Worm (Caenorhabditis elegans) whole organism, early embryonic: ENCODE results near the gene sdz-13.
A peak's percentile ranks its signal among the peaks of the same experiment; 100 is the strongest.

Experiments used
- B0310.2 ChIP-seq: sonication (generic microtip); optimal IDR thresholded peaks from 2 replicates; lab custom pipeline; 2016; ENCODE audit warnings: mild to moderate bottlenecking, missing genetic modification characterization, missing compliant biosample characterization
- F13C5.2 ChIP-seq: sonication (generic microtip); optimal IDR thresholded peaks from 2 replicates; lab custom pipeline; 2017; ENCODE audit warnings: mild to moderate bottlenecking, missing genetic modification characterization, inconsistent platforms, missing compliant biosample characterization
- ama-1 ChIP-seq: fragments of 150-350 bp; optimal IDR thresholded peaks from 2 replicates; lab custom pipeline; 2014
- ceh-13 ChIP-seq: fragments of 200-800 bp; sonication (Bioruptor generic); optimal IDR thresholded peaks from 2 replicates; lab custom pipeline; 2018; ENCODE audit warnings: mild to moderate bottlenecking, missing genetic modification characterization, missing compliant biosample characterization
- ceh-36 ChIP-seq: sonication (generic microtip); optimal IDR thresholded peaks from 2 replicates; lab custom pipeline; 2016; ENCODE audit warnings: missing genetic modification characterization, inconsistent platforms, missing compliant biosample characterization
- ets-7 ChIP-seq: sonication (generic microtip); optimal IDR thresholded peaks from 2 replicates; lab custom pipeline; 2016; ENCODE audit warnings: missing genotype, missing genetic modification characterization, missing compliant biosample characterization
- flt-1 ChIP-seq: fragments of 200-800 bp; sonication (Bioruptor generic); IDR thresholded peaks from 2 replicates; pipeline ENCODE4 v1.3.6; 2022; ENCODE audit warnings: missing genetic modification characterization, missing compliant biosample characterization
- hmbx-1 ChIP-seq: sonication (generic microtip); optimal IDR thresholded peaks from 2 replicates; lab custom pipeline; 2016; ENCODE audit warnings: mild to moderate bottlenecking, missing genetic modification characterization, missing compliant biosample characterization
- hmg-4 ChIP-seq: fragments of 200-800 bp; sonication (Bioruptor generic); optimal IDR thresholded peaks from 2 replicates; lab custom pipeline; 2018; ENCODE audit warnings: mild to moderate bottlenecking, missing genetic modification characterization, missing compliant biosample characterization
- hnd-1 ChIP-seq: sonication (generic microtip); optimal IDR thresholded peaks from 2 replicates; lab custom pipeline; 2016; ENCODE audit warnings: missing genetic modification characterization, missing compliant biosample characterization
- pes-1 ChIP-seq: fragments of 200-800 bp; sonication (Bioruptor generic); IDR thresholded peaks from 2 replicates; pipeline ENCODE4 v1.3.6; 2022; ENCODE audit warnings: missing genetic modification reagents, missing genetic modification characterization, missing compliant biosample characterization
- scrt-1 ChIP-seq: fragments of 200-800 bp; sonication (Bioruptor generic); IDR thresholded peaks from 2 replicates; pipeline ENCODE4 v1.3.6; 2022; ENCODE audit warnings: missing genetic modification characterization, missing compliant biosample characterization
- sea-1 ChIP-seq: fragments of 200-800 bp; sonication (Bioruptor generic); conservative IDR thresholded peaks from 2 replicates; pipeline ENCODE4 v1.3.6; 2022; ENCODE audit warnings: missing genetic modification characterization, missing compliant biosample characterization
- tbx-11 ChIP-seq: fragments of 200-800 bp; sonication (Bioruptor generic); IDR thresholded peaks from 2 replicates; pipeline ENCODE4 v1.3.6; 2022; ENCODE audit warnings: missing genetic modification characterization, missing compliant biosample characterization
- tbx-37 ChIP-seq: fragments of 200-800 bp; sonication (Bioruptor generic); conservative IDR thresholded peaks from 2 replicates; pipeline ENCODE4 v1.3.6; 2022; ENCODE audit warnings: missing genetic modification reagents, missing genetic modification characterization, missing compliant biosample characterization
- tra-4 ChIP-seq: sonication (generic microtip); optimal IDR thresholded peaks from 2 replicates; lab custom pipeline; 2017; ENCODE audit warnings: missing genetic modification characterization, missing compliant biosample characterization

sdz-13 gene

ce11 chrIV:10874527-10874926 lies 4.9 kb downstream of the sdz-13 start, which contains the start of gene F13E9.12:
TSS of gene F13E9.12 (minus strand) at chrIV:10874627.
- TF ChIP-seq ceh-13, result no peak
- no peak for TF ChIP-seq hmbx-1 (tag; lab: Kevin White, UChicago)
- TF ChIP-seq tbx-11 (GFP tag; lab: Robert Waterston, UW), result no peak
- TF ChIP-seq F13C5.2 (tag; lab: Kevin White, UChicago), result no peak
- TF ChIP-seq pes-1 (GFP tag; lab: Robert Waterston, UW), result no peak
- TF ChIP-seq hnd-1 (tag; lab: Kevin White, UChicago), result no peak
- TF ChIP-seq ceh-36, result no peak
- no peak for TF ChIP-seq tra-4 (tag; lab: Kevin White, UChicago)

- no peak for TF ChIP-seq F13C5.2 (tag; lab: Kevin White, UChicago)
- no peak for TF ChIP-seq sea-1 (GFP tag; lab: Robert Waterston, UW)
- no peak for TF ChIP-seq ama-1
These were observed 9.3 kb downstream of the sdz-13 start for ce11 chrIV:10870158-10870557.

- TF ChIP-seq tbx-11 (GFP tag; lab: Robert Waterston, UW), result no peak
- 0 out of 2 replicates have a peak, but pooled peaks have one; percentile 43 for TF ChIP-seq flt-1 (GFP tag; lab: Robert Waterston, UW)
- no peak for TF ChIP-seq hmbx-1 (tag; lab: Kevin White, UChicago)
- peak; percentile 21 for TF ChIP-seq hmg-4
These were observed 9.8 kb downstream of the sdz-13 start for ce11 chrIV:10869642-10870041.

ce11 chrIV:10868629-10869251 lies 10.7 kb downstream of the sdz-13 start, which contains the start of gene F13E9.11:
TSS of gene F13E9.11 (minus strand) at chrIV:10869135.
- TF ChIP-seq tbx-11 (GFP tag; lab: Robert Waterston, UW) (0 out of 2 replicates have a peak, but pooled peaks have one; percentile 48), ets-7 (tag; lab: Kevin White, UChicago) (peak; percentile 51), hmg-4 (peak; percentile 10), tbx-37 (GFP tag; lab: Robert Waterston, UW) (no peak), hmbx-1 (tag; lab: Kevin White, UChicago) (no peak)

ce11 chrIV:10867370-10868146 lies 11.9 kb downstream of the sdz-13 start:
- TF ChIP-seq hmbx-1 (tag; lab: Kevin White, UChicago), result no peak
- TF ChIP-seq scrt-1 (GFP tag; lab: Robert Waterston, UW), result no peak
- no peak for TF ChIP-seq F13C5.2 (tag; lab: Kevin White, UChicago)
- TF ChIP-seq ets-7 (tag; lab: Kevin White, UChicago), result no peak
- no peak for TF ChIP-seq ceh-13

- TF ChIP-seq tbx-37 (GFP tag; lab: Robert Waterston, UW), result no peak
- TF ChIP-seq ceh-13, result no peak
- TF ChIP-seq ama-1, result no peak
- TF ChIP-seq ets-7 (tag; lab: Kevin White, UChicago), result no peak
- TF ChIP-seq hmbx-1 (tag; lab: Kevin White, UChicago), result no peak
- TF ChIP-seq F13C5.2 (tag; lab: Kevin White, UChicago), result no peak
- no peak for TF ChIP-seq flt-1 (GFP tag; lab: Robert Waterston, UW)
- TF ChIP-seq hnd-1 (tag; lab: Kevin White, UChicago), result no peak
These were observed 15.4 kb downstream of the sdz-13 start, which contains the start of gene nish-1 for ce11 chrIV:10864031-10864430. TSS of gene nish-1 (plus strand) at chrIV:10864331.

- TF ChIP-seq hmbx-1 (tag; lab: Kevin White, UChicago) (no peak), B0310.2 (no peak), flt-1 (GFP tag; lab: Robert Waterston, UW) (no peak), tbx-11 (GFP tag; lab: Robert Waterston, UW) (no peak)
These were observed 18.3 kb downstream of the sdz-13 start, which contains the start of gene rbm-22 for ce11 chrIV:10861102-10861501. TSS of gene rbm-22 (plus strand) at chrIV:10861402.

- TF ChIP-seq tra-4 (tag; lab: Kevin White, UChicago) (no peak), hmg-4 (no peak)
These were observed 21.0 kb downstream of the sdz-13 start, which contains the start of the genes T11G6.2 and hars-1 for ce11 chrIV:10858300-10859016. TSS of gene T11G6.2 (minus strand) at chrIV:10858496. TSS of gene hars-1 (plus strand) at chrIV:10858957.

- TF ChIP-seq tra-4 (tag; lab: Kevin White, UChicago) (no peak), hnd-1 (tag; lab: Kevin White, UChicago) (no peak), flt-1 (GFP tag; lab: Robert Waterston, UW) (no peak), tbx-37 (GFP tag; lab: Robert Waterston, UW) (no peak)
These were observed 23.5 kb downstream of the sdz-13 start for ce11 chrIV:10855946-10856345.
